Fruit fly (Drosophila melanogaster) whole organism, embryonic: Measurements from ENCODE around the gene CG14839.

Source experiments
- Awh ChIP-seq: fragments of 200-800 bp; sonication (Bioruptor generic); IDR thresholded peaks from 2 replicates; pipeline ENCODE4, ENCODE4 v1.3.6; 2022; ENCODE audit warnings: missing biosample characterization, missing genetic modification characterization
- CG10209 ChIP-seq: fragments of 200-800 bp; sonication (Bioruptor generic); optimal IDR thresholded peaks from 3 replicates; lab custom pipeline; 2017; ENCODE audit warnings: missing biosample characterization, mild to moderate bottlenecking, missing genetic modification characterization, missing genetic modification reagents
- CG1024 ChIP-seq: fragments of 200-800 bp; sonication (Bioruptor generic); IDR thresholded peaks from 2 replicates; pipeline ENCODE4 v1.3.6; 2022; ENCODE audit warnings: missing biosample characterization, missing genetic modification characterization
- CG11398 ChIP-seq: fragments of 200-800 bp; sonication (Bioruptor generic); optimal IDR thresholded peaks from 2 replicates; lab custom pipeline; 2016; ENCODE audit warnings: missing biosample characterization, missing genetic modification characterization
- CG12744 ChIP-seq: fragments of 200-800 bp; sonication (Bioruptor generic); optimal IDR thresholded peaks from 2 replicates; lab custom pipeline; 2016; ENCODE audit warnings: missing biosample characterization, missing genetic modification characterization
- CG13624 ChIP-seq: fragments of 200-800 bp; sonication (Bioruptor generic); optimal IDR thresholded peaks from 2 replicates; lab custom pipeline; 2016; ENCODE audit warnings: missing biosample characterization, missing genetic modification characterization
- CG14014 ChIP-seq: fragments of 200-800 bp; sonication (Bioruptor generic); IDR thresholded peaks from 2 replicates; pipeline ENCODE4 v1.3.6; 2022; ENCODE audit warnings: missing biosample characterization, missing genetic modification characterization
- CG15011 ChIP-seq: fragments of 200-800 bp; sonication (Bioruptor generic); optimal IDR thresholded peaks from 3 replicates; lab custom pipeline; 2018; ENCODE audit warnings: missing biosample characterization, mild to moderate bottlenecking, missing genetic modification characterization
- CG16813 ChIP-seq: fragments of 200-800 bp; sonication (Bioruptor generic); IDR thresholded peaks from 3 replicates; pipeline ENCODE4 v1.3.6; 2022; ENCODE audit warnings: missing biosample characterization, missing genetic modification characterization; ENCODE audit not compliant: partially characterized antibody
- CG17328 ChIP-seq: fragments of 200-800 bp; sonication (Bioruptor generic); IDR thresholded peaks from 2 replicates; pipeline ENCODE4 v1.3.6; 2022; ENCODE audit warnings: missing biosample characterization, missing genetic modification characterization
- CG1792 ChIP-seq: fragments of 200-800 bp; sonication (Bioruptor generic); optimal IDR thresholded peaks from 2 replicates; lab custom pipeline; 2016; ENCODE audit warnings: missing biosample characterization, missing genetic modification characterization
- CG2129 ChIP-seq: fragments of 200-800 bp; sonication (Bioruptor generic); IDR thresholded peaks from 2 replicates; pipeline ENCODE4 v1.3.6; 2022; ENCODE audit warnings: missing biosample characterization, missing genetic modification characterization; ENCODE audit not compliant: partially characterized antibody
- CG2199 ChIP-seq: fragments of 200-800 bp; sonication (Bioruptor generic); IDR thresholded peaks from 3 replicates; pipeline ENCODE4 v1.3.6; 2022; ENCODE audit warnings: missing biosample characterization, missing genetic modification characterization
- CG2712 ChIP-seq: fragments of 200-800 bp; optimal IDR thresholded peaks from 3 replicates; lab custom pipeline; 2019; ENCODE audit warnings: missing biosample characterization, mild to moderate bottlenecking, missing genetic modification characterization, moderate library complexity
- CG30020 ChIP-seq: fragments of 200-800 bp; optimal IDR thresholded peaks from 2 replicates; lab custom pipeline; 2019; ENCODE audit warnings: missing biosample characterization, mild to moderate bottlenecking, missing genetic modification characterization, moderate library complexity
- CG30431 ChIP-seq: fragments of 200-800 bp; sonication (Bioruptor generic); optimal IDR thresholded peaks from 2 replicates; lab custom pipeline; 2017; ENCODE audit warnings: missing biosample characterization, missing genetic modification characterization
- CG33213 ChIP-seq: fragments of 200-800 bp; sonication (Bioruptor generic); optimal IDR thresholded peaks from 3 replicates; lab custom pipeline; 2016; ENCODE audit warnings: missing biosample characterization, missing genetic modification characterization
- CG3726 ChIP-seq: fragments of 200-800 bp; sonication (Bioruptor generic); IDR thresholded peaks from 3 replicates; pipeline ENCODE4, ENCODE4 v1.3.6; 2022; ENCODE audit warnings: missing biosample characterization, missing genetic modification characterization
- CG4282 ChIP-seq: fragments of 200-800 bp; sonication (Bioruptor generic); optimal IDR thresholded peaks from 2 replicates; lab custom pipeline; 2016; ENCODE audit warnings: missing biosample characterization, missing genetic modification characterization
- CG5180 ChIP-seq: fragments of 200-800 bp; sonication (Bioruptor generic); optimal IDR thresholded peaks from 3 replicates; lab custom pipeline; 2017; ENCODE audit warnings: missing biosample characterization, missing genetic modification characterization, mild to moderate bottlenecking, moderate library complexity, missing genetic modification reagents
- CG7357 ChIP-seq: fragments of 200-800 bp; sonication (Bioruptor generic); IDR thresholded peaks from 3 replicates; pipeline ENCODE4 v1.3.6; 2022; ENCODE audit warnings: missing biosample characterization, missing genetic modification characterization
- CG8924 ChIP-seq: fragments of 200-800 bp; optimal IDR thresholded peaks from 3 replicates; lab custom pipeline; 2019; ENCODE audit warnings: missing biosample characterization, mild to moderate bottlenecking, missing genetic modification characterization, moderate library complexity
- Camta ChIP-seq: fragments of 200-800 bp; sonication (Bioruptor generic); optimal IDR thresholded peaks from 2 replicates; lab custom pipeline; 2016; ENCODE audit warnings: missing biosample characterization, missing genetic modification characterization
- Chrac-16 ChIP-seq: fragments of 200-800 bp; sonication (Bioruptor generic); optimal IDR thresholded peaks from 3 replicates; lab custom pipeline; 2016; ENCODE audit warnings: missing biosample characterization, missing genetic modification characterization
- Drgx ChIP-seq: fragments of 200-800 bp; sonication (Bioruptor generic); IDR thresholded peaks from 2 replicates; pipeline ENCODE4 v1.3.6; 2022; ENCODE audit warnings: missing biosample characterization, missing genetic modification characterization
- Elba2 ChIP-seq: fragments of 200-800 bp; sonication (Bioruptor generic); optimal IDR thresholded peaks from 3 replicates; lab custom pipeline; 2016; ENCODE audit warnings: missing biosample characterization, missing genetic modification characterization
- Ets97D ChIP-seq: fragments of 200-800 bp; sonication (Bioruptor generic); optimal IDR thresholded peaks from 3 replicates; lab custom pipeline; 2016; ENCODE audit warnings: missing biosample characterization, missing genetic modification characterization
- Hr51 ChIP-seq, 2 experiments: fragments of 200-800 bp; sonication (Bioruptor generic); optimal IDR thresholded peaks; 2 replicates in 1 of 2; 3 replicates in 1 of 2; lab custom pipeline; 2016 to 2018; ENCODE audit warnings: missing biosample characterization in 2 of 2, missing genetic modification characterization in 2 of 2, mild to moderate bottlenecking in 1 of 2, moderate library complexity in 1 of 2
- MTF-1 ChIP-seq: fragments of 200-800 bp; sonication (Bioruptor generic); optimal IDR thresholded peaks from 2 replicates; lab custom pipeline; 2018; ENCODE audit warnings: missing biosample characterization, mild to moderate bottlenecking, missing genetic modification characterization, borderline replicate concordance
- Max ChIP-seq: fragments of 200-800 bp; sonication (Bioruptor generic); optimal IDR thresholded peaks from 2 replicates; lab custom pipeline; 2016; ENCODE audit warnings: missing biosample characterization, mild to moderate bottlenecking, missing genetic modification characterization
- Mrtf ChIP-seq: fragments of 200-800 bp; sonication (Bioruptor generic); IDR thresholded peaks from 3 replicates; pipeline ENCODE4 v1.3.6; 2022; ENCODE audit warnings: missing biosample characterization, missing genetic modification characterization
- NFAT ChIP-seq: fragments of 200-800 bp; sonication (Bioruptor generic); IDR thresholded peaks from 2 replicates; pipeline ENCODE4 v1.3.6; 2022; ENCODE audit warnings: missing biosample characterization, missing genetic modification characterization
- Rfx ChIP-seq: fragments of 200-800 bp; sonication (Bioruptor generic); IDR thresholded peaks from 2 replicates; pipeline ENCODE4 v1.3.6; 2022; ENCODE audit warnings: missing biosample characterization, missing genetic modification characterization
- Sox100B ChIP-seq: fragments of 200-800 bp; sonication (Bioruptor generic); optimal IDR thresholded peaks from 3 replicates; lab custom pipeline; 2018; ENCODE audit warnings: missing biosample characterization, mild to moderate bottlenecking, missing genetic modification characterization
- Sox102F ChIP-seq: fragments of 200-800 bp; sonication (Bioruptor generic); optimal IDR thresholded peaks from 2 replicates; lab custom pipeline; 2018; ENCODE audit warnings: missing biosample characterization, mild to moderate bottlenecking, missing genetic modification characterization, moderate library complexity
- Ssrp ChIP-seq: fragments of 200-800 bp; sonication (Bioruptor generic); optimal IDR thresholded peaks from 2 replicates; lab custom pipeline; 2018; ENCODE audit warnings: missing biosample characterization, mild to moderate bottlenecking, missing genetic modification characterization, moderate library complexity
- ab ChIP-seq: fragments of 200-800 bp; sonication (Bioruptor generic); optimal IDR thresholded peaks from 2 replicates; lab custom pipeline; 2016; ENCODE audit warnings: missing biosample characterization, missing genetic modification characterization
- fu2 ChIP-seq: fragments of 200-800 bp; sonication (Bioruptor generic); optimal IDR thresholded peaks from 2 replicates; lab custom pipeline; 2016; ENCODE audit warnings: missing biosample characterization, missing genetic modification characterization
- lov ChIP-seq, 2 experiments: fragments of 200-800 bp in 1 of 2; fragments of >200 bp in 1 of 2; sonication (Bioruptor generic) in 1 of 2; IDR thresholded peaks in 1 of 2; optimal IDR thresholded peaks in 1 of 2; 2 replicates in 1 of 2; 3 replicates in 1 of 2; pipeline versions ENCODE4 v1.3.6 to Lab custom; 2017 to 2022; ENCODE audit warnings: missing biosample characterization in 1 of 2, missing genetic modification characterization in 1 of 2
- mld ChIP-seq: fragments of 200-800 bp; sonication (Bioruptor generic); IDR thresholded peaks from 3 replicates; pipeline ENCODE4 v1.3.6; 2022; ENCODE audit warnings: missing biosample characterization, missing genetic modification characterization; ENCODE audit not compliant: partially characterized antibody
- nau ChIP-seq: fragments of 200-800 bp; sonication (Bioruptor generic); optimal IDR thresholded peaks from 3 replicates; lab custom pipeline; 2017; ENCODE audit warnings: missing biosample characterization, mild to moderate bottlenecking, missing genetic modification characterization, missing genetic modification reagents
- psq ChIP-seq: fragments of 200-800 bp; sonication (Bioruptor generic); optimal IDR thresholded peaks from 2 replicates; lab custom pipeline; 2017; ENCODE audit warnings: missing biosample characterization, missing genetic modification characterization
- salm ChIP-seq: fragments of 200-800 bp; sonication (Bioruptor generic); optimal IDR thresholded peaks from 2 replicates; lab custom pipeline; 2018; ENCODE audit warnings: missing biosample characterization, mild to moderate bottlenecking, missing genetic modification characterization
- slou ChIP-seq: fragments of 200-800 bp; sonication (Bioruptor generic); optimal IDR thresholded peaks from 3 replicates; lab custom pipeline; 2016; ENCODE audit warnings: missing biosample characterization, missing genetic modification characterization
- tin ChIP-seq: fragments of 200-800 bp; sonication (Bioruptor generic); optimal IDR thresholded peaks from 3 replicates; lab custom pipeline; 2016; ENCODE audit warnings: missing biosample characterization, missing genetic modification characterization
- tio ChIP-seq: fragments of 200-800 bp; sonication (Bioruptor generic); optimal IDR thresholded peaks from 2 replicates; lab custom pipeline; 2017; ENCODE audit warnings: missing biosample characterization, missing genetic modification characterization, inconsistent platforms
- tll ChIP-seq, 2 experiments: fragments of 200-800 bp in 1 of 2; fragments of >200 bp in 1 of 2; sonication (Bioruptor generic) in 1 of 2; optimal IDR thresholded peaks; 2 replicates each; lab custom pipeline; 2017 to 2019; ENCODE audit warnings: missing biosample characterization in 2 of 2, missing genetic modification characterization in 2 of 2, mild to moderate bottlenecking in 1 of 2, moderate library complexity in 1 of 2
- unc-4 ChIP-seq: fragments of 200-800 bp; sonication (Bioruptor generic); IDR thresholded peaks from 2 replicates; pipeline ENCODE4 v1.3.6; 2022; ENCODE audit warnings: missing biosample characterization, missing genetic modification characterization; ENCODE audit not compliant: partially characterized antibody

The CG14839 gene

DNA sequence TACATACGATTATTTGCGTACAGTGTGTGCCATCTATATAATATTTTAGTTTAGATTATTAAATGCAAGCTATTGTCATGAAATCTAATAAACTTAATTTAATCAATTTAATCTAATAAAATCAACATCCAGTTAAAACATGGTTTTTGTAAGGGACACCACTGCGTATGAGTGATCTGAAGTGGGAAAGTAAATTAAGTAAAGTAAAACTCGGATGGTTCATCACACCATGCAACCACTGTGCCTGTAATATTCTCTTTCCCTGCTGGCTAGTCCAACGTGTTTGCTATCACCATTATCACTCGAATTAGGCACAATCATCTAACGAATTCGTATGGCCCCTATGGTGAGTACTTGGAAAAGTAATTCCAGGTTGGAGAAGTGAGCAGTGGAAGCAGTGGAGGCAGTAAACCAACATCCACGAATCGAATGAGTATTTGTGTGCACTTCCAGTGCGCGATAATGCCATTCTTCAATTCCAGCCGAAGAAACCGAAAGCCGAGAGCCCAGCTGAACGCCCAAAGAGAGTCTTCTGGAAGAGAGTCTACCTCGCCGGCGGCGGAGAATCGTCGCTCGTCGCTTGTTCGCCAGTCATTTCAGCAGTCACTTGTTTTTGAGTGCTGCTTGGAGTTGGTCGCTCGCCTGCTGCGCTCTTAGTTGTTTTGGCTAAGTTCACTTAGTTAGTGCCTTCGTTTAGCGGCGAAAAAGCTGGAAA lies 26.6 kb downstream of the CG14839 start, which contains the start of gene red (continued):
- TF ChIP-seq Max (GFP tag; lab: Kevin White, UChicago) (peak; percentile 79), CG11398 (GFP tag; lab: Kevin White, UChicago) (no peak), CG1792 (GFP tag; lab: Kevin White, UChicago) (peak; percentile 21), Rfx (peak; percentile 84), salm (tag; lab: Kevin White, UChicago) (peak; percentile 29), tll (GFP tag; optimal IDR thresholded peaks at IDR 0.05; lab: Kevin White, UChicago) (no peak), CG30431 (peak; percentile 39), CG17328 (GFP tag; lab: Robert Waterston, UW) (peak; percentile 58), CG12744 (peak; percentile 1), CG10209 (peak; percentile 74), Ssrp (tag; lab: Kevin White, UChicago) (peak; percentile 62), fu2 (GFP tag; lab: Kevin White, UChicago) (peak; percentile 59), Chrac-16 (GFP tag; lab: Kevin White, UChicago) (peak; percentile 70), psq (no peak), CG7357 (GFP tag; lab: Robert Waterston, UW) (no peak), CG1024 (GFP tag; lab: Robert Waterston, UW) (0 out of 2 replicates have a peak, but pooled peaks have one; percentile 4), Ets97D (GFP tag; lab: Kevin White, UChicago) (peak; percentile 0), Drgx (peak; percentile 59), CG30020 (tag; lab: Kevin White, UChicago) (no peak), tin (peak; percentile 44), CG14014 (peak; percentile 80), CG16813 (GFP tag; lab: Robert Waterston, UW) (no peak), CG33213 (no peak), NFAT (GFP tag; lab: Robert Waterston, UW) (peak; percentile 54), unc-4 (peak; percentile 47), ab (GFP tag; lab: Kevin White, UChicago) (no peak), CG2199 (GFP tag; lab: Robert Waterston, UW) (0 out of 3 replicates have a peak, but pooled peaks have one; percentile 36), CG2712 (peak; percentile 73), CG5180 (peak; percentile 92), Sox102F (GFP tag; lab: Kevin White, UChicago) (peak; percentile 82), CG2129 (GFP tag; lab: Robert Waterston, UW) (no peak), nau (GFP tag; lab: Kevin White, UChicago) (peak; percentile 43), Elba2 (GFP tag; lab: Kevin White, UChicago) (no peak), lov (optimal IDR thresholded peaks at IDR 0.05; lab: Kevin White, UChicago) (no peak), lov (GFP tag; IDR thresholded peaks at IDR 0.05; lab: Robert Waterston, UW) (no peak), CG4282 (no peak), CG3726 (GFP tag; lab: Robert Waterston, UW) (no peak), slou (no peak), Camta (GFP tag; lab: Kevin White, UChicago) (peak; percentile 36), Hr51 (GFP tag; optimal IDR thresholded peaks at IDR 0.05; lab: Kevin White, UChicago) (peak; percentile 47 to 84), Sox100B (GFP tag; lab: Kevin White, UChicago) (peak; percentile 60), CG8924 (tag; lab: Kevin White, UChicago) (peak; percentile 79), mld (GFP tag; lab: Robert Waterston, UW) (no peak), tio (peak; percentile 46), CG15011 (GFP tag; lab: Kevin White, UChicago) (peak; percentile 64), CG13624 (GFP tag; lab: Kevin White, UChicago) (peak; percentile 31), Awh (GFP tag; lab: Robert Waterston, UW) (peak; percentile 52; the same call in 1 of the 2 replicates), Mrtf (peak; percentile 43; the same call in 1 of the 3 replicates), MTF-1 (GFP tag; lab: Kevin White, UChicago) (peak; percentile 44)
